Worm (Caenorhabditis elegans) whole organism, L4 larva: Measurements from ENCODE around the gene R31.2.

ENCODE experiments used
- F44E2.7 ChIP-seq: fragments of 200-800 bp; sonication (Bioruptor generic); IDR thresholded peaks from 2 replicates; pipeline ENCODE4 v2.1.2; 2022; ENCODE audit warnings: missing genetic modification characterization, missing compliant biosample characterization
- R02D3.7 ChIP-seq: fragments of 150-350 bp; sonication (generic microtip); optimal IDR thresholded peaks from 3 replicates; lab custom pipeline; 2014; ENCODE audit warnings: missing biosample characterization, missing genetic modification characterization
- T20F7.1 ChIP-seq: fragments of 200-800 bp; sonication (Bioruptor generic); optimal IDR thresholded peaks from 2 replicates; lab custom pipeline; 2018; ENCODE audit warnings: mild to moderate bottlenecking, missing genetic modification characterization, missing compliant biosample characterization
- Y105C5A.15 ChIP-seq: fragments of 200-800 bp; sonication (Bioruptor generic); IDR thresholded peaks from 2 replicates; pipeline ENCODE4 v1.3.6; 2022; ENCODE audit warnings: missing genetic modification characterization, missing compliant biosample characterization
- Y48G9A.11 ChIP-seq: fragments of 200-800 bp; sonication (Bioruptor generic); IDR thresholded peaks from 2 replicates; pipeline ENCODE4 v1.3.6; 2022; ENCODE audit warnings: missing genetic modification reagents, missing genetic modification characterization, missing compliant biosample characterization
- aha-1 ChIP-seq: fragments of 150-350 bp; peaks from one replicate; lab custom pipeline; 2014; ENCODE audit warnings: missing biosample characterization, missing genetic modification characterization
- aly-2 ChIP-seq: sonication (generic microtip); optimal IDR thresholded peaks from 2 replicates; lab custom pipeline; 2018; ENCODE audit warnings: missing biosample characterization, missing genetic modification characterization
- attf-4 ChIP-seq: sonication (generic microtip); optimal IDR thresholded peaks from 3 replicates; lab custom pipeline; 2017; ENCODE audit warnings: missing biosample characterization, missing genetic modification characterization
- ceh-28 ChIP-seq: fragments of 150-350 bp; optimal IDR thresholded peaks from 2 replicates; lab custom pipeline; 2014; ENCODE audit warnings: missing biosample characterization, missing genetic modification reagents, missing genetic modification characterization
- ceh-44 ChIP-seq: fragments of 200-800 bp; sonication (Bioruptor generic); IDR thresholded peaks from 2 replicates; pipeline ENCODE4 v1.3.6; 2022; ENCODE audit warnings: missing genetic modification reagents, missing genetic modification characterization, missing compliant biosample characterization
- daf-12 ChIP-seq: fragments of 150-350 bp; optimal IDR thresholded peaks from 2 replicates; lab custom pipeline; 2014; ENCODE audit warnings: missing biosample characterization, missing genetic modification reagents, missing genetic modification characterization
- daf-16 ChIP-seq, 3 experiments: sonication (generic microtip); optimal IDR thresholded peaks; 2 replicates each; lab custom pipeline; 2016 to 2017; ENCODE audit warnings: missing genetic modification characterization in 3 of 3, missing genetic modification reagents in 3 of 3, mild to moderate bottlenecking in 2 of 3, missing compliant biosample characterization in 2 of 3, missing biosample characterization in 1 of 3, moderate library complexity in 1 of 3
- dpl-1 ChIP-seq: fragments of 150-350 bp; optimal IDR thresholded peaks from 2 replicates; lab custom pipeline; 2014; ENCODE audit warnings: missing biosample characterization, missing genetic modification reagents, missing genetic modification characterization
- duxl-1 ChIP-seq: sonication (generic microtip); optimal IDR thresholded peaks from 2 replicates; lab custom pipeline; 2016; ENCODE audit warnings: mild to moderate bottlenecking, missing genetic modification characterization, moderate library complexity, missing compliant biosample characterization; ENCODE audit not compliant: poor library complexity
- dve-1 ChIP-seq: sonication (generic microtip); optimal IDR thresholded peaks from 2 replicates; lab custom pipeline; 2017; ENCODE audit warnings: antibody characterized with exemption, mild to moderate bottlenecking, missing genetic modification characterization, missing compliant biosample characterization; ENCODE audit not compliant: insufficient read depth
- egl-27 ChIP-seq: sonication (generic microtip); optimal IDR thresholded peaks from 3 replicates; lab custom pipeline; 2017; ENCODE audit warnings: missing biosample characterization, missing genetic modification reagents, missing genetic modification characterization
- egl-43 ChIP-seq: fragments of 200-800 bp; sonication (Bioruptor generic); IDR thresholded peaks from 2 replicates; pipeline ENCODE4 v1.3.6; 2022; ENCODE audit warnings: missing genetic modification reagents, missing genetic modification characterization, missing compliant biosample characterization
- fkh-10 ChIP-seq: fragments of 150-350 bp; optimal IDR thresholded peaks from 2 replicates; lab custom pipeline; 2014; ENCODE audit warnings: missing biosample characterization, missing genetic modification reagents, missing genetic modification characterization
- hif-1 ChIP-seq, 2 experiments: sonication (generic microtip); optimal IDR thresholded peaks; 2 replicates each; lab custom pipeline; 2016 to 2017; ENCODE audit warnings: missing compliant biosample characterization in 2 of 2, missing genetic modification characterization in 2 of 2, missing genetic modification reagents in 2 of 2, missing genotype in 2 of 2, mild to moderate bottlenecking in 1 of 2
- hmg-1.1 ChIP-seq: fragments of 200-800 bp; sonication (Bioruptor generic); IDR thresholded peaks from 2 replicates; pipeline ENCODE4 v1.3.6; 2022; ENCODE audit warnings: missing genetic modification reagents, missing genetic modification characterization, missing compliant biosample characterization
- jun-1 ChIP-seq: fragments of 150-350 bp; optimal IDR thresholded peaks from 2 replicates; lab custom pipeline; 2014; ENCODE audit warnings: missing biosample characterization, missing genetic modification reagents, missing genetic modification characterization
- lin-15B ChIP-seq: fragments of 150-350 bp; sonication (generic microtip); optimal IDR thresholded peaks from 3 replicates; lab custom pipeline; 2014; ENCODE audit warnings: missing biosample characterization, missing genetic modification characterization
- lin-38 ChIP-seq: fragments of 200-800 bp; sonication (Bioruptor generic); IDR thresholded peaks from 2 replicates; pipeline ENCODE4 v1.3.6; 2022; ENCODE audit warnings: missing genetic modification reagents, missing genetic modification characterization, missing compliant biosample characterization
- lsy-2 ChIP-seq, 2 experiments: fragments of 150-350 bp in 1 of 2; sonication (generic microtip) in 1 of 2; optimal IDR thresholded peaks; 2 replicates each; lab custom pipeline; 2014 to 2017; ENCODE audit warnings: missing biosample characterization in 2 of 2, missing genetic modification characterization in 2 of 2
- madf-5 ChIP-seq, 2 experiments: fragments of 200-800 bp; sonication (Bioruptor generic); IDR thresholded peaks; 2 replicates each; pipeline ENCODE4 v1.3.6; 2022; ENCODE audit warnings: missing compliant biosample characterization in 2 of 2, missing genetic modification characterization in 2 of 2
- mdl-1 ChIP-seq, 2 experiments: fragments of 150-350 bp in 1 of 2; sonication (generic microtip) in 1 of 2; optimal IDR thresholded peaks; 2 replicates each; lab custom pipeline; 2014 to 2017; ENCODE audit warnings: missing biosample characterization in 2 of 2, missing genetic modification characterization in 2 of 2
- mep-1 ChIP-seq: fragments of 150-350 bp; sonication (generic microtip); optimal IDR thresholded peaks from 3 replicates; lab custom pipeline; 2014; ENCODE audit warnings: missing biosample characterization, missing genetic modification characterization
- mxl-2 ChIP-seq: fragments of 200-800 bp; sonication (Bioruptor generic); conservative IDR thresholded peaks from 2 replicates; pipeline ENCODE4 v1.3.6; 2022; ENCODE audit warnings: missing genetic modification reagents, missing genetic modification characterization, missing compliant biosample characterization
- mxl-3 ChIP-seq: fragments of 200-800 bp; sonication (Bioruptor generic); optimal IDR thresholded peaks from 2 replicates; lab custom pipeline; 2018; ENCODE audit warnings: mild to moderate bottlenecking, missing genetic modification characterization, missing compliant biosample characterization
- nhr-102 ChIP-seq: sonication (generic microtip); optimal IDR thresholded peaks from 2 replicates; lab custom pipeline; 2016; ENCODE audit warnings: mild to moderate bottlenecking, missing genetic modification characterization, moderate library complexity, missing compliant biosample characterization
- nhr-237 ChIP-seq: sonication (generic microtip); optimal IDR thresholded peaks from 2 replicates; lab custom pipeline; 2017; ENCODE audit warnings: missing biosample characterization, missing genetic modification characterization
- nhr-28 ChIP-seq: fragments of 150-350 bp; optimal IDR thresholded peaks from 2 replicates; lab custom pipeline; 2014; ENCODE audit warnings: missing biosample characterization, missing genetic modification characterization
- nhr-48 ChIP-seq: sonication (generic microtip); optimal IDR thresholded peaks from 2 replicates; lab custom pipeline; 2016; ENCODE audit warnings: mild to moderate bottlenecking, missing genetic modification characterization, missing compliant biosample characterization
- nhr-6 ChIP-seq: fragments of 150-350 bp; optimal IDR thresholded peaks from 2 replicates; lab custom pipeline; 2014; ENCODE audit warnings: missing biosample characterization, missing genetic modification characterization
- nhr-76 ChIP-seq: fragments of 150-350 bp; optimal IDR thresholded peaks from 2 replicates; lab custom pipeline; 2014; ENCODE audit warnings: missing biosample characterization, missing genetic modification characterization
- pha-4 ChIP-seq, 2 experiments: fragments of 150-350 bp in 1 of 2; fragments of 200-800 bp in 1 of 2; sonication (Bioruptor generic) in 1 of 2; IDR thresholded peaks in 1 of 2; optimal IDR thresholded peaks in 1 of 2; 2 replicates each; pipeline versions ENCODE4 v1.3.6 to Lab custom; 2014 to 2022; ENCODE audit warnings: missing genetic modification characterization in 2 of 2, missing genetic modification reagents in 2 of 2, missing biosample characterization in 1 of 2, missing compliant biosample characterization in 1 of 2
- sdz-12 ChIP-seq: fragments of 200-800 bp; sonication (Bioruptor generic); optimal IDR thresholded peaks from 2 replicates; lab custom pipeline; 2018; ENCODE audit warnings: mild to moderate bottlenecking, missing genetic modification characterization, missing compliant biosample characterization
- set-16 ChIP-seq: fragments of 200-800 bp; sonication (Bioruptor generic); IDR thresholded peaks from 2 replicates; pipeline ENCODE4 v1.3.6; 2022; ENCODE audit warnings: missing genetic modification reagents, missing genetic modification characterization, missing compliant biosample characterization
- tag-97 ChIP-seq: fragments of 200-800 bp; sonication (Bioruptor generic); IDR thresholded peaks from 2 replicates; pipeline ENCODE4 v1.3.6; 2022; ENCODE audit warnings: missing genetic modification characterization, missing compliant biosample characterization
- vab-7 ChIP-seq: fragments of 200-800 bp; sonication (Bioruptor generic); IDR thresholded peaks from 2 replicates; pipeline ENCODE4 v1.3.6; 2022; ENCODE audit warnings: missing genetic modification reagents, missing genetic modification characterization, missing compliant biosample characterization
- zfp-2 ChIP-seq: sonication (generic microtip); optimal IDR thresholded peaks from 2 replicates; lab custom pipeline; 2016; ENCODE audit warnings: mild to moderate bottlenecking, missing genetic modification characterization, missing compliant biosample characterization
- zip-11 ChIP-seq: fragments of 200-800 bp; sonication (Bioruptor generic); IDR thresholded peaks from 2 replicates; pipeline ENCODE4 v1.3.6; 2022; ENCODE audit warnings: missing genetic modification characterization, missing compliant biosample characterization

R31.2 gene

ce11 chrV:11933196-11934028, 16.0 kb downstream of the R31.2 start, which contains the start of the genes aman-2 and F58H1.3 (continued):
- TF ChIP-seq daf-12 = no peak
- TF ChIP-seq zip-11 = no peak
- no peak for TF ChIP-seq mdl-1 (tag; optimal IDR thresholded peaks at IDR 0.05; lab: Kevin White, UChicago)
- TF ChIP-seq ceh-28 = no peak
- TF ChIP-seq lin-38 (GFP tag; lab: Robert Waterston, UW) = peak; percentile 71
- TF ChIP-seq zfp-2 (tag; lab: Kevin White, UChicago) = no peak
- no peak for TF ChIP-seq daf-16 (GFP tag; optimal IDR thresholded peaks at IDR 0.05; lab: Kevin White, UChicago)
- TF ChIP-seq daf-16 (tag; optimal IDR thresholded peaks at IDR 0.05; lab: Kevin White, UChicago) = peak; percentile 41
- TF ChIP-seq madf-5 (GFP tag; IDR thresholded peaks at IDR 0.05; lab: Robert Waterston, UW) = no peak
- TF ChIP-seq nhr-6 (tag; lab: Kevin White, UChicago) = peak; percentile 19
- TF ChIP-seq mep-1 (tag; lab: Kevin White, UChicago) = peak; percentile 74
- TF ChIP-seq nhr-237 (tag; lab: Kevin White, UChicago) = no peak
- TF ChIP-seq jun-1 (tag; lab: Kevin White, UChicago) = no peak
- no peak for TF ChIP-seq nhr-76 (tag; lab: Kevin White, UChicago)
- peak; percentile 62 for TF ChIP-seq T20F7.1 (GFP tag; lab: Kevin White, UChicago)
- no peak for TF ChIP-seq mxl-2 (GFP tag; lab: Robert Waterston, UW)
- TF ChIP-seq duxl-1 = no peak
- TF ChIP-seq tag-97 (GFP tag; lab: Robert Waterston, UW) = no peak
- TF ChIP-seq sdz-12 (GFP tag; lab: Kevin White, UChicago) = no peak
- TF ChIP-seq fkh-10 = peak; percentile 47
- TF ChIP-seq hmg-1.1 (GFP tag; lab: Robert Waterston, UW) = 0 out of 2 replicates have a peak, but pooled peaks have one; percentile 21
- TF ChIP-seq lsy-2 (tag; optimal IDR thresholded peaks at IDR 0.05; lab: Kevin White, UChicago) = peak in 1 of 2 experiments; percentile 68
- no peak for TF ChIP-seq F44E2.7 (GFP tag; lab: Robert Waterston, UW)
- no peak for TF ChIP-seq lin-15B (tag; lab: Kevin White, UChicago)
- TF ChIP-seq dve-1 (tag; lab: Kevin White, UChicago) = peak; percentile 9
- TF ChIP-seq nhr-28 (tag; lab: Kevin White, UChicago) = peak; percentile 50
- no peak for TF ChIP-seq egl-27 (tag; lab: Kevin White, UChicago)
- peak in 1 of 2 experiments; percentile 77 for TF ChIP-seq hif-1 (tag; optimal IDR thresholded peaks at IDR 0.05; lab: Kevin White, UChicago)
- no peak for TF ChIP-seq ceh-44
- TF ChIP-seq attf-4 (tag; lab: Kevin White, UChicago) = no peak
- TF ChIP-seq dpl-1 (GFP tag; lab: Kevin White, UChicago) = peak; percentile 27
- no peak for TF ChIP-seq pha-4 (GFP tag; IDR thresholded peaks at IDR 0.05; lab: Robert Waterston, UW)
- TF ChIP-seq pha-4 (tag; optimal IDR thresholded peaks at IDR 0.05; lab: Kevin White, UChicago) = no peak

- no peak for TF ChIP-seq nhr-48 (tag; lab: Kevin White, UChicago)
Observed at ce11 chrV:11934848-11935247, 17.5 kb downstream of the R31.2 start, which contains the start of gene F58H1.8. Gene F58H1.8, plus strand, starts transcription at chrV:11935148.

ce11 chrV:11937710-11938109, 20.3 kb downstream of the R31.2 start, which contains the start of gene gpla-1:
Gene gpla-1, minus strand, starts transcription at chrV:11937810.
- TF ChIP-seq vab-7 (GFP tag; lab: Robert Waterston, UW) (no peak), set-16 (GFP tag; lab: Robert Waterston, UW) (no peak), Y48G9A.11 (GFP tag; lab: Robert Waterston, UW) (no peak), aha-1 (tag; lab: Kevin White, UChicago) (no peak), egl-43 (GFP tag; lab: Robert Waterston, UW) (no peak), aly-2 (tag; lab: Kevin White, UChicago) (no peak), duxl-1 (no peak), R02D3.7 (tag; lab: Kevin White, UChicago) (no peak), Y105C5A.15 (GFP tag; lab: Robert Waterston, UW) (no peak), mxl-3 (GFP tag; lab: Kevin White, UChicago) (no peak), nhr-102 (tag; lab: Kevin White, UChicago) (no peak)
- TF ChIP-seq, all 104 proteins: peak for 0
